Comparison of ENCODE assay signal across 3 fruit fly cellular contexts in genomic region chr3R:20633984-20634446, dm6.
TF ChIP-seq lines count a peak whose summit lies in the region.

No protein-coding gene starts in this region.

TF ChIP-seq in whole organism, adult, 20 proteins besides CTCF, POLR2A, EP300 and RAD21 (continued from another document):
- TF ChIP-seq kay (GFP tag; lab: Kevin White, UChicago; ENCODE audit: borderline replicate concordance) (peak; percentile 99), Crg-1 (GFP tag; optimal IDR thresholded peaks at IDR 0.05; lab: Kevin White, UChicago) (no peak)

TF ChIP-seq in whole organism, embryonic, 481 proteins besides CTCF, POLR2A, EP300 and RAD21 (continued from another document and continues in another):
- TF ChIP-seq gro (GFP tag; optimal IDR thresholded peaks at IDR 0.05; lab: Kevin White, UChicago) = peak; percentile 55
- no peak for TF ChIP-seq eve (GFP tag; optimal IDR thresholded peaks at IDR 0.05; lab: Kevin White, UChicago)
- TF ChIP-seq CG3163 (GFP tag; optimal IDR thresholded peaks at IDR 0.05; lab: Kevin White, UChicago) = peak; percentile 21
- no peak for TF ChIP-seq Vsx1 (GFP tag; optimal IDR thresholded peaks at IDR 0.05; lab: Kevin White, UChicago)
- TF ChIP-seq CrebB (tag; optimal IDR thresholded peaks at IDR 0.05; lab: Kevin White, UChicago) = peak; percentile 77
- TF ChIP-seq hkb (optimal IDR thresholded peaks at IDR 0.05; lab: Kevin White, UChicago) = no peak
- peak; percentile 74 for TF ChIP-seq hkb (GFP tag; IDR thresholded peaks at IDR 0.05; lab: Robert Waterston, UW)
- peak; percentile 38 for TF ChIP-seq Atf-2 (GFP tag; optimal IDR thresholded peaks at IDR 0.05; lab: Kevin White, UChicago)
- no peak for TF ChIP-seq CG10431 (GFP tag; optimal IDR thresholded peaks at IDR 0.05; lab: Kevin White, UChicago)
- TF ChIP-seq maf-S (GFP tag; optimal IDR thresholded peaks at IDR 0.05; lab: Kevin White, UChicago) = peak; percentile 85
- no peak for TF ChIP-seq trem (tag; optimal IDR thresholded peaks at IDR 0.05; lab: Kevin White, UChicago)
- no peak for TF ChIP-seq TFAM (GFP tag; optimal IDR thresholded peaks at IDR 0.05; lab: Kevin White, UChicago)
- no peak for TF ChIP-seq bsh (GFP tag; optimal IDR thresholded peaks at IDR 0.05; lab: Kevin White, UChicago)
- TF ChIP-seq sima (GFP tag; optimal IDR thresholded peaks at IDR 0.05; lab: Kevin White, UChicago) = peak; percentile 13
- TF ChIP-seq sug (tag; optimal IDR thresholded peaks at IDR 0.05; lab: Kevin White, UChicago) = peak; percentile 85
- peak; percentile 73 for TF ChIP-seq zfh2 (GFP tag; optimal IDR thresholded peaks at IDR 0.05; lab: Kevin White, UChicago)
- no peak for TF ChIP-seq Sin3A (optimal IDR thresholded peaks at IDR 0.05; lab: Kevin White, UChicago)
- peak; percentile 16 for TF ChIP-seq CG4854 (GFP tag; optimal IDR thresholded peaks at IDR 0.05; lab: Kevin White, UChicago)
- peak in 1 of 2 experiments; percentile 55 for TF ChIP-seq Hr51 (GFP tag; optimal IDR thresholded peaks at IDR 0.05; lab: Kevin White, UChicago)
- TF ChIP-seq tx (GFP tag; optimal IDR thresholded peaks at IDR 0.05; lab: Kevin White, UChicago) = peak; percentile 71
- TF ChIP-seq Xrp1 (GFP tag; IDR thresholded peaks at IDR 0.05; lab: Robert Waterston, UW) = peak; percentile 73
- TF ChIP-seq prd (optimal IDR thresholded peaks at IDR 0.05; lab: Kevin White, UChicago) = no peak
- TF ChIP-seq prd (GFP tag; IDR thresholded peaks at IDR 0.05; lab: Robert Waterston, UW) = peak; percentile 78
- peak; percentile 64 for TF ChIP-seq CG4730 (GFP tag; IDR thresholded peaks at IDR 0.05; lab: Robert Waterston, UW)
- peak; percentile 73 for TF ChIP-seq HLH54F (GFP tag; optimal IDR thresholded peaks at IDR 0.05; lab: Kevin White, UChicago)
- no peak for TF ChIP-seq hbn (GFP tag; IDR thresholded peaks at IDR 0.05; lab: Robert Waterston, UW; ENCODE audit: partially characterized antibody)
- no peak for TF ChIP-seq Nf-YB (GFP tag; optimal IDR thresholded peaks at IDR 0.05; lab: Kevin White, UChicago)
- peak; percentile 67 for TF ChIP-seq fu2 (GFP tag; optimal IDR thresholded peaks at IDR 0.05; lab: Kevin White, UChicago)
- TF ChIP-seq bab2 (GFP tag; optimal IDR thresholded peaks at IDR 0.05; lab: Kevin White, UChicago) = peak; percentile 64
- TF ChIP-seq Hr78 (GFP tag; optimal IDR thresholded peaks at IDR 0.05; lab: Kevin White, UChicago) = peak in 1 of 2 experiments; percentile 93
- TF ChIP-seq ac (GFP tag; optimal IDR thresholded peaks at IDR 0.05; lab: Kevin White, UChicago) = no peak
- TF ChIP-seq CG2889 (GFP tag; IDR thresholded peaks at IDR 0.05; lab: Robert Waterston, UW) = 0 out of 3 replicates have a peak, but pooled peaks have one; percentile 11
- peak; percentile 32 for TF ChIP-seq jing (GFP tag; optimal IDR thresholded peaks at IDR 0.05; lab: Kevin White, UChicago)
- peak; percentile 9 for TF ChIP-seq tup (GFP tag; optimal IDR thresholded peaks at IDR 0.05; lab: Kevin White, UChicago)
- TF ChIP-seq Rfx (GFP tag; IDR thresholded peaks at IDR 0.05; lab: Robert Waterston, UW) = peak; percentile 82
- TF ChIP-seq chif (GFP tag; optimal IDR thresholded peaks at IDR 0.05; lab: Kevin White, UChicago) = peak; percentile 59 to 71
- no peak for TF ChIP-seq bcd (GFP tag; optimal IDR thresholded peaks at IDR 0.05; lab: Kevin White, UChicago)
- TF ChIP-seq usp (GFP tag; optimal IDR thresholded peaks at IDR 0.05; lab: Kevin White, UChicago) = no peak
- no peak for TF ChIP-seq vnd (GFP tag; IDR thresholded peaks at IDR 0.05; lab: Robert Waterston, UW; ENCODE audit: partially characterized antibody)
- TF ChIP-seq Awh (GFP tag; IDR thresholded peaks at IDR 0.05; lab: Robert Waterston, UW) = 0 out of 2 replicates have a peak, but pooled peaks have one; percentile 39
- no peak for TF ChIP-seq tio (GFP tag; optimal IDR thresholded peaks at IDR 0.05; lab: Kevin White, UChicago)
- peak; percentile 39; the same call in 1 of the 2 replicates for TF ChIP-seq Rx (GFP tag; IDR thresholded peaks at IDR 0.05; lab: Robert Waterston, UW)
- peak; percentile 42; the same call in 1 of the 2 replicates for TF ChIP-seq NFAT (GFP tag; IDR thresholded peaks at IDR 0.05; lab: Robert Waterston, UW)
- TF ChIP-seq Atf3 (GFP tag; optimal IDR thresholded peaks at IDR 0.05; lab: Kevin White, UChicago) = peak; percentile 50
- TF ChIP-seq CG9932 (GFP tag; IDR thresholded peaks at IDR 0.05; lab: Robert Waterston, UW) = peak; percentile 75
- no peak for TF ChIP-seq bowl (GFP tag; IDR thresholded peaks at IDR 0.05; lab: Robert Waterston, UW)
- TF ChIP-seq lilli (GFP tag; optimal IDR thresholded peaks at IDR 0.05; lab: Kevin White, UChicago) = peak; percentile 79
- no peak; the same call in 1 of the 2 replicates for TF ChIP-seq sim (GFP tag; IDR thresholded peaks at IDR 0.05; lab: Robert Waterston, UW)
- TF ChIP-seq CG17328 (GFP tag; IDR thresholded peaks at IDR 0.05; lab: Robert Waterston, UW) = peak; percentile 61; the same call in 1 of the 2 replicates
- TF ChIP-seq Camta (GFP tag; optimal IDR thresholded peaks at IDR 0.05; lab: Kevin White, UChicago) = peak; percentile 41
- TF ChIP-seq CG10654 (GFP tag; optimal IDR thresholded peaks at IDR 0.05; lab: Kevin White, UChicago) = peak; percentile 54
- TF ChIP-seq lmd (GFP tag; IDR thresholded peaks at IDR 0.05; lab: Robert Waterston, UW) = peak; percentile 72
- TF ChIP-seq CG11247 (GFP tag; IDR thresholded peaks at IDR 0.05; lab: Robert Waterston, UW) = peak; percentile 59
- TF ChIP-seq Dip2 (GFP tag; IDR thresholded peaks at IDR 0.05; lab: Robert Waterston, UW) = no peak
- no peak for TF ChIP-seq CG14050 (GFP tag; IDR thresholded peaks at IDR 0.05; lab: Robert Waterston, UW)
- TF ChIP-seq CG8089 (GFP tag; optimal IDR thresholded peaks at IDR 0.05; lab: Kevin White, UChicago) = peak; percentile 55
- peak; percentile 61 for TF ChIP-seq CG32772 (GFP tag; IDR thresholded peaks at IDR 0.05; lab: Robert Waterston, UW)
- TF ChIP-seq CG5245 (GFP tag; optimal IDR thresholded peaks at IDR 0.05; lab: Kevin White, UChicago) = peak; percentile 66
- TF ChIP-seq CG14441 (GFP tag; IDR thresholded peaks at IDR 0.05; lab: Robert Waterston, UW) = peak; percentile 71
- TF ChIP-seq CG33213 (GFP tag; optimal IDR thresholded peaks at IDR 0.05; lab: Kevin White, UChicago) = peak; percentile 33
- no peak for TF ChIP-seq CG10959 (GFP tag; IDR thresholded peaks at IDR 0.05; lab: Robert Waterston, UW)
- TF ChIP-seq CG10543 (GFP tag; optimal IDR thresholded peaks at IDR 0.05; lab: Kevin White, UChicago) = peak; percentile 63
- no peak for TF ChIP-seq lab (GFP tag; optimal IDR thresholded peaks at IDR 0.05; lab: Kevin White, UChicago)
- TF ChIP-seq CG33557 (GFP tag; optimal IDR thresholded peaks at IDR 0.05; lab: Kevin White, UChicago) = peak; percentile 54
- no peak for TF ChIP-seq CG11696 (GFP tag; IDR thresholded peaks at IDR 0.05; lab: Robert Waterston, UW)

TF ChIP-seq in whole organism, prepupa, 60 proteins besides CTCF, POLR2A, EP300 and RAD21 (continued from another document):
- TF ChIP-seq CG11294 (GFP tag; IDR thresholded peaks at IDR 0.05; lab: Robert Waterston, UW) = peak; percentile 60
- no peak for TF ChIP-seq net (GFP tag; optimal IDR thresholded peaks at IDR 0.05; lab: Kevin White, UChicago)
- TF ChIP-seq CG32006 (GFP tag; optimal IDR thresholded peaks at IDR 0.05; lab: Kevin White, UChicago) = no peak
- TF ChIP-seq Smox (GFP tag; optimal IDR thresholded peaks at IDR 0.05; lab: Kevin White, UChicago) = no peak
- peak; percentile 34 for TF ChIP-seq Eip78C (GFP tag; lab: Kevin White, UChicago)
- peak; percentile 81 for TF ChIP-seq lz (GFP tag; optimal IDR thresholded peaks at IDR 0.05; lab: Kevin White, UChicago)
- TF ChIP-seq svp (GFP tag; lab: Kevin White, UChicago) = peak; percentile 97
- no peak for TF ChIP-seq topi (GFP tag; optimal IDR thresholded peaks at IDR 0.05; lab: Kevin White, UChicago)
- peak; percentile 77 for TF ChIP-seq CG6792 (GFP tag; optimal IDR thresholded peaks at IDR 0.05; lab: Kevin White, UChicago)
- no peak for TF ChIP-seq achi (GFP tag; optimal IDR thresholded peaks at IDR 0.05; lab: Kevin White, UChicago)
- no peak for TF ChIP-seq Hr38 (GFP tag; optimal IDR thresholded peaks at IDR 0.05; lab: Kevin White, UChicago)
- no peak for TF ChIP-seq CG34406 (GFP tag; optimal IDR thresholded peaks at IDR 0.05; lab: Kevin White, UChicago)
- no peak for TF ChIP-seq cyc (GFP tag; optimal IDR thresholded peaks at IDR 0.05; lab: Kevin White, UChicago)
- TF ChIP-seq fd85E (GFP tag; optimal IDR thresholded peaks at IDR 0.05; lab: Kevin White, UChicago) = peak; percentile 37
- peak; percentile 77 for TF ChIP-seq CG31627 (GFP tag; optimal IDR thresholded peaks at IDR 0.05; lab: Kevin White, UChicago)
- no peak for TF ChIP-seq pdm3 (GFP tag; optimal IDR thresholded peaks at IDR 0.05; lab: Kevin White, UChicago)
- no peak for TF ChIP-seq Eip75B (GFP tag; optimal IDR thresholded peaks at IDR 0.05; lab: Kevin White, UChicago)
- no peak; the same call in 1 of the 3 replicates for TF ChIP-seq eg (GFP tag; IDR thresholded peaks at IDR 0.05; lab: Robert Waterston, UW)
- no peak for TF ChIP-seq CG16779 (tag; optimal IDR thresholded peaks at IDR 0.05; lab: Kevin White, UChicago)
- TF ChIP-seq CG6276 (GFP tag; optimal IDR thresholded peaks at IDR 0.05; lab: Kevin White, UChicago) = no peak
- no peak for TF ChIP-seq CG9139 (GFP tag; optimal IDR thresholded peaks at IDR 0.05; lab: Kevin White, UChicago)
- TF ChIP-seq ss (GFP tag; optimal IDR thresholded peaks at IDR 0.05; lab: Kevin White, UChicago) = no peak
- TF ChIP-seq CG7368 (GFP tag; optimal IDR thresholded peaks at IDR 0.05; lab: Kevin White, UChicago) = no peak
- no peak for TF ChIP-seq Met (GFP tag; optimal IDR thresholded peaks at IDR 0.05; lab: Kevin White, UChicago)
- TF ChIP-seq CG8632 (GFP tag; optimal IDR thresholded peaks at IDR 0.05; lab: Kevin White, UChicago) = no peak
- TF ChIP-seq CG11902 (GFP tag; optimal IDR thresholded peaks at IDR 0.05; lab: Kevin White, UChicago) = peak; percentile 54
- no peak for TF ChIP-seq CG1621 (tag; optimal IDR thresholded peaks at IDR 0.05; lab: Kevin White, UChicago)
- no peak for TF ChIP-seq Lpt (GFP tag; optimal IDR thresholded peaks at IDR 0.05; lab: Kevin White, UChicago)
- peak; percentile 54 for TF ChIP-seq CG11762 (GFP tag; optimal IDR thresholded peaks at IDR 0.05; lab: Kevin White, UChicago; ENCODE audit: insufficient read depth)
- TF ChIP-seq Sox14 (GFP tag; optimal IDR thresholded peaks at IDR 0.05; lab: Kevin White, UChicago) = peak; percentile 90
- peak; percentile 86 for TF ChIP-seq esn (GFP tag; optimal IDR thresholded peaks at IDR 0.05; lab: Kevin White, UChicago)
- TF ChIP-seq CG10631 (GFP tag; optimal IDR thresholded peaks at IDR 0.05; lab: Kevin White, UChicago) = no peak
- no peak for TF ChIP-seq Eip93F (GFP tag; optimal IDR thresholded peaks at IDR 0.05; lab: Kevin White, UChicago)
- peak; percentile 68 for TF ChIP-seq Ets21C (GFP tag; optimal IDR thresholded peaks at IDR 0.05; lab: Kevin White, UChicago)
- TF ChIP-seq CG6808 (GFP tag; optimal IDR thresholded peaks at IDR 0.05; lab: Kevin White, UChicago) = no peak
- TF ChIP-seq CG3032 (tag; optimal IDR thresholded peaks at IDR 0.05; lab: Kevin White, UChicago) = peak; percentile 54
- peak; percentile 49 for TF ChIP-seq Gug (GFP tag; IDR thresholded peaks at IDR 0.05; lab: Robert Waterston, UW)
- TF ChIP-seq Blimp-1 (GFP tag; optimal IDR thresholded peaks at IDR 0.05; lab: Kevin White, UChicago) = no peak
- peak; percentile 84 for TF ChIP-seq Hr39 (GFP tag; optimal IDR thresholded peaks at IDR 0.05; lab: Kevin White, UChicago)
- no peak for TF ChIP-seq CG10669 (GFP tag; optimal IDR thresholded peaks at IDR 0.05; lab: Kevin White, UChicago)
- TF ChIP-seq CG3919 (GFP tag; optimal IDR thresholded peaks at IDR 0.05; lab: Kevin White, UChicago) = no peak
TF ChIP-seq in whole organism, prepupa: peak in this region for 22.
